Comparison of ENCODE assay signal across 4 worm cellular contexts in genomic region chrX:14500422-14501058, ce11.
TF ChIP-seq lines count a peak whose summit lies in the region.

No protein-coding gene starts in this region.

TF ChIP-seq in whole organism, L1 larva, 84 proteins besides CTCF, POLR2A, EP300 and RAD21 (continued from another document and continues in another):
- no peak for TF ChIP-seq nhr-77 (tag; optimal IDR thresholded peaks at IDR 0.05; lab: Kevin White, UChicago)
- TF ChIP-seq aly-2 (tag; optimal IDR thresholded peaks at IDR 0.05; lab: Kevin White, UChicago): no peak
- TF ChIP-seq unc-130 (tag; optimal IDR thresholded peaks at IDR 0.05; lab: Kevin White, UChicago): no peak
- TF ChIP-seq sup-37 (GFP tag; optimal IDR thresholded peaks at IDR 0.05; lab: Kevin White, UChicago): no peak
- no peak for TF ChIP-seq nhr-84 (tag; optimal IDR thresholded peaks at IDR 0.05; lab: Kevin White, UChicago)
- TF ChIP-seq sptf-1 (tag; optimal IDR thresholded peaks at IDR 0.05; lab: Kevin White, UChicago): no peak
- no peak for TF ChIP-seq ama-1 (optimal IDR thresholded peaks at IDR 0.05; lab: Kevin White, UChicago)
- peak; percentile 58 for TF ChIP-seq lin-39 (tag; optimal IDR thresholded peaks at IDR 0.05; lab: Kevin White, UChicago)
- no peak for TF ChIP-seq nhr-11 (tag; optimal IDR thresholded peaks at IDR 0.05; lab: Kevin White, UChicago)
- no peak for TF ChIP-seq alr-1 (tag; optimal IDR thresholded peaks at IDR 0.05; lab: Kevin White, UChicago; ENCODE audit: borderline replicate concordance)
- TF ChIP-seq fkh-8 (tag; optimal IDR thresholded peaks at IDR 0.05; lab: Kevin White, UChicago): no peak
- TF ChIP-seq efl-1 (optimal IDR thresholded peaks at IDR 0.05; lab: Kevin White, UChicago): no peak
- TF ChIP-seq efl-1 (GFP tag; optimal IDR thresholded peaks at IDR 0.05 in 1 of 2; lab: Kevin White, UChicago): no peak
- no peak for TF ChIP-seq pqm-1 (tag; optimal IDR thresholded peaks at IDR 0.05; lab: Kevin White, UChicago)
- no peak for TF ChIP-seq hlh-17 (GFP tag; optimal IDR thresholded peaks at IDR 0.05; lab: Kevin White, UChicago; ENCODE audit: borderline replicate concordance)
- TF ChIP-seq jun-1 (tag; optimal IDR thresholded peaks at IDR 0.05; lab: Kevin White, UChicago): no peak
- no peak for TF ChIP-seq skn-1 (tag; optimal IDR thresholded peaks at IDR 0.05; lab: Kevin White, UChicago)
- no peak for TF ChIP-seq zag-1 (tag; optimal IDR thresholded peaks at IDR 0.05; lab: Kevin White, UChicago)
- TF ChIP-seq unc-30 (tag; optimal IDR thresholded peaks at IDR 0.05; lab: Kevin White, UChicago): no peak
- no peak for TF ChIP-seq hlh-4 (tag; optimal IDR thresholded peaks at IDR 0.05; lab: Kevin White, UChicago)
- TF ChIP-seq ceh-8 (GFP tag; optimal IDR thresholded peaks at IDR 0.05; lab: Kevin White, UChicago): no peak
- peak; percentile 46 for TF ChIP-seq rnt-1 (tag; optimal IDR thresholded peaks at IDR 0.05; lab: Kevin White, UChicago)
- TF ChIP-seq mef-2 (tag; optimal IDR thresholded peaks at IDR 0.05; lab: Kevin White, UChicago): no peak
- no peak for TF ChIP-seq vab-15 (tag; optimal IDR thresholded peaks at IDR 0.05; lab: Kevin White, UChicago)
- peak; percentile 62 for TF ChIP-seq efl-3 (GFP tag; optimal IDR thresholded peaks at IDR 0.05; lab: Kevin White, UChicago)
- no peak for TF ChIP-seq aha-1 (tag; optimal IDR thresholded peaks at IDR 0.05; lab: Kevin White, UChicago)
- TF ChIP-seq C34B4.2 (tag; optimal IDR thresholded peaks at IDR 0.05; lab: Kevin White, UChicago): no peak
- no peak for TF ChIP-seq swsn-7 (tag; optimal IDR thresholded peaks at IDR 0.05; lab: Kevin White, UChicago)
- no peak for TF ChIP-seq lin-13 (GFP tag; optimal IDR thresholded peaks at IDR 0.05; lab: Kevin White, UChicago)
- TF ChIP-seq nhr-47 (tag; optimal IDR thresholded peaks at IDR 0.05; lab: Kevin White, UChicago): peak; percentile 45
- TF ChIP-seq dsc-1 (tag; optimal IDR thresholded peaks at IDR 0.05; lab: Kevin White, UChicago): no peak
- peak in 1 of 2 experiments; percentile 10 for TF ChIP-seq lsy-2 (tag; optimal IDR thresholded peaks at IDR 0.05; lab: Kevin White, UChicago)
- peak; percentile 35 for TF ChIP-seq snu-23 (GFP tag; optimal IDR thresholded peaks at IDR 0.05; lab: Kevin White, UChicago)
- no peak for TF ChIP-seq ztf-11 (tag; optimal IDR thresholded peaks at IDR 0.05; lab: Kevin White, UChicago)

TF ChIP-seq in whole organism, L3 larva, 47 proteins besides CTCF, POLR2A, EP300 and RAD21 (continued from another document):
- no peak for TF ChIP-seq lin-39 (tag; optimal IDR thresholded peaks at IDR 0.05; lab: Kevin White, UChicago)
- no peak for TF ChIP-seq ztf-11 (tag; optimal IDR thresholded peaks at IDR 0.05; lab: Kevin White, UChicago)
- no peak for TF ChIP-seq jun-1 (tag; optimal IDR thresholded peaks at IDR 0.05; lab: Kevin White, UChicago)
- no peak for TF ChIP-seq ztf-4 (tag; optimal IDR thresholded peaks at IDR 0.05; lab: Kevin White, UChicago)
- TF ChIP-seq nhr-11 (tag; optimal IDR thresholded peaks at IDR 0.05; lab: Kevin White, UChicago): no peak
- TF ChIP-seq unc-62 (GFP tag; optimal IDR thresholded peaks at IDR 0.05; lab: Kevin White, UChicago): no peak
- peak; percentile 36 for TF ChIP-seq egl-27 (tag; optimal IDR thresholded peaks at IDR 0.05; lab: Kevin White, UChicago)
- peak; percentile 17 for TF ChIP-seq pqm-1 (tag; optimal IDR thresholded peaks at IDR 0.05; lab: Kevin White, UChicago)
- no peak for TF ChIP-seq mml-1 (tag; optimal IDR thresholded peaks at IDR 0.05; lab: Kevin White, UChicago)
- TF ChIP-seq unc-39 (tag; optimal IDR thresholded peaks at IDR 0.05; lab: Kevin White, UChicago): no peak
- no peak for TF ChIP-seq nhr-28 (tag; optimal IDR thresholded peaks at IDR 0.05; lab: Kevin White, UChicago)
- no peak for TF ChIP-seq nhr-67 (tag; optimal IDR thresholded peaks at IDR 0.05; lab: Kevin White, UChicago)
- TF ChIP-seq ceh-9 (tag; optimal IDR thresholded peaks at IDR 0.05; lab: Kevin White, UChicago): no peak
- no peak for TF ChIP-seq fkh-10 (GFP tag; optimal IDR thresholded peaks at IDR 0.05; lab: Kevin White, UChicago)
- no peak for TF ChIP-seq nhr-237 (tag; optimal IDR thresholded peaks at IDR 0.05; lab: Kevin White, UChicago)

TF ChIP-seq in whole organism, L4 larva, 104 proteins besides CTCF, POLR2A, EP300 and RAD21 (continued from another document):
- TF ChIP-seq daf-16 (GFP tag; optimal IDR thresholded peaks at IDR 0.05; lab: Kevin White, UChicago) (peak in 1 of 2 experiments; percentile 93), daf-16 (tag; optimal IDR thresholded peaks at IDR 0.05; lab: Kevin White, UChicago) (peak; percentile 65), aha-1 (tag; lab: Kevin White, UChicago) (peak; percentile 78), gei-8 (GFP tag; optimal IDR thresholded peaks at IDR 0.05; lab: Kevin White, UChicago) (peak; percentile 94), dmd-6 (GFP tag; IDR thresholded peaks at IDR 0.05; lab: Robert Waterston, UW) (peak; percentile 99), ceh-20 (GFP tag; IDR thresholded peaks at IDR 0.05; lab: Robert Waterston, UW) (0 out of 2 replicates have a peak, but pooled peaks have one; percentile 9), lsy-2 (tag; optimal IDR thresholded peaks at IDR 0.05; lab: Kevin White, UChicago) (peak in 1 of 2 experiments; percentile 5), ztf-7 (tag; optimal IDR thresholded peaks at IDR 0.05; lab: Kevin White, UChicago) (peak; percentile 2), nhr-111 (GFP tag; optimal IDR thresholded peaks at IDR 0.05; lab: Kevin White, UChicago) (no peak), attf-4 (tag; optimal IDR thresholded peaks at IDR 0.05; lab: Kevin White, UChicago) (no peak), R02D3.7 (tag; optimal IDR thresholded peaks at IDR 0.05; lab: Kevin White, UChicago) (no peak), mdl-1 (tag; optimal IDR thresholded peaks at IDR 0.05; lab: Kevin White, UChicago) (peak in 1 of 2 experiments; percentile 62), hlh-11 (tag; optimal IDR thresholded peaks at IDR 0.05; lab: Kevin White, UChicago) (peak; percentile 94), dpl-1 (GFP tag; optimal IDR thresholded peaks at IDR 0.05; lab: Kevin White, UChicago) (no peak), unc-62 (GFP tag; optimal IDR thresholded peaks at IDR 0.05 in 1 of 2; lab: Kevin White, UChicago) (peak; percentile 38 to 47), unc-62 (tag; optimal IDR thresholded peaks at IDR 0.05; lab: Kevin White, UChicago) (no peak), pha-4 (GFP tag; IDR thresholded peaks at IDR 0.05; lab: Robert Waterston, UW) (peak; percentile 72), pha-4 (tag; optimal IDR thresholded peaks at IDR 0.05; lab: Kevin White, UChicago) (no peak), zip-2 (tag; optimal IDR thresholded peaks at IDR 0.05; lab: Kevin White, UChicago) (no peak), daf-12 (tag; optimal IDR thresholded peaks at IDR 0.05; lab: Kevin White, UChicago) (no peak), hlh-30 (tag; optimal IDR thresholded peaks at IDR 0.05; lab: Kevin White, UChicago; ENCODE audit: insufficient read depth) (peak; percentile 24), Y75B8A.6 (GFP tag; IDR thresholded peaks at IDR 0.05; lab: Robert Waterston, UW) (peak; percentile 51; the same call in 1 of the 2 replicates), T20F7.1 (GFP tag; optimal IDR thresholded peaks at IDR 0.05; lab: Kevin White, UChicago) (peak; percentile 54), F49E8.2 (tag; optimal IDR thresholded peaks at IDR 0.05; lab: Kevin White, UChicago; ENCODE audit: borderline replicate concordance) (no peak), php-3 (GFP tag; IDR thresholded peaks at IDR 0.05; lab: Robert Waterston, UW) (peak; percentile 99), mes-2 (tag; optimal IDR thresholded peaks at IDR 0.05; lab: Kevin White, UChicago; ENCODE audit: poor library complexity, severe bottlenecking) (no peak), pqm-1 (tag; optimal IDR thresholded peaks at IDR 0.05; lab: Kevin White, UChicago) (peak; percentile 69), lin-1 (GFP tag; IDR thresholded peaks at IDR 0.05; lab: Robert Waterston, UW) (peak; percentile 86), dve-1 (tag; optimal IDR thresholded peaks at IDR 0.05; lab: Kevin White, UChicago; ENCODE audit: insufficient read depth) (peak; percentile 95), tra-1 (GFP tag; IDR thresholded peaks at IDR 0.05; lab: Robert Waterston, UW) (peak; percentile 99)

TF ChIP-seq in whole organism, young adult, 124 proteins besides CTCF, POLR2A, EP300 and RAD21 (continued from another document):
- TF ChIP-seq xnd-1 (tag; optimal IDR thresholded peaks at IDR 0.05; lab: Kevin White, UChicago) (no peak), ztf-22 (GFP tag; optimal IDR thresholded peaks at IDR 0.05; lab: Kevin White, UChicago) (peak; percentile 89), madf-3 (GFP tag; IDR thresholded peaks at IDR 0.05; lab: Robert Waterston, UW) (no peak), lin-54 (GFP tag; optimal IDR thresholded peaks at IDR 0.05; lab: Kevin White, UChicago) (no peak), cebp-1 (GFP tag; IDR thresholded peaks at IDR 0.05; lab: Robert Waterston, UW) (no peak), cebp-1 (tag; optimal IDR thresholded peaks at IDR 0.05; lab: Kevin White, UChicago) (peak; percentile 50), madf-8 (GFP tag; conservative IDR thresholded peaks at IDR 0.05; lab: Robert Waterston, UW) (no peak), snpc-3.4 (tag; optimal IDR thresholded peaks at IDR 0.05; lab: Kevin White, UChicago) (no peak), sptf-2 (GFP tag; optimal IDR thresholded peaks at IDR 0.05; lab: Kevin White, UChicago) (no peak), let-607 (tag; optimal IDR thresholded peaks at IDR 0.05; lab: Kevin White, UChicago) (peak in 1 of 2 experiments; percentile 88), sdz-38 (tag; optimal IDR thresholded peaks at IDR 0.05; lab: Kevin White, UChicago) (no peak), ccch-3 (GFP tag; optimal IDR thresholded peaks at IDR 0.05; lab: Kevin White, UChicago) (no peak), cebp-2 (GFP tag; IDR thresholded peaks at IDR 0.05; lab: Robert Waterston, UW) (no peak), tbp1 (GFP tag; optimal IDR thresholded peaks at IDR 0.05; lab: Kevin White, UChicago) (peak; percentile 46), nfyb-1 (GFP tag; IDR thresholded peaks at IDR 0.05; lab: Robert Waterston, UW) (no peak)
